Worm (Caenorhabditis elegans): ENCODE results near the gene ndub-3.

- TF ChIP-seq hnd-1 (tag; optimal IDR thresholded peaks at IDR 0.05) (no peak), F13C5.2 (tag; optimal IDR thresholded peaks at IDR 0.05) (no peak), tra-4 (tag; optimal IDR thresholded peaks at IDR 0.05) (no peak)
Measured at ce11 chrII:8951270-8951669, 13.4 kb downstream of the ndub-3 start.

Data from whole organism, early embryonic.